In genomic region chrX:8563663-8564450, ce11 we compare ENCODE assay signal across 6 worm cellular contexts.
A peak's percentile ranks its signal among the peaks of the same experiment; 100 is the strongest.
TF ChIP-seq lines count a peak whose summit lies in the region.

No protein-coding gene starts in this region.

TF ChIP-seq in whole organism, L1 larva, 84 proteins besides CTCF, POLR2A, EP300 and RAD21 (continues in another document):
- no peak for TF ChIP-seq zip-4 (GFP tag; optimal IDR thresholded peaks at IDR 0.05; lab: Kevin White, UChicago)
- peak; percentile 47 for TF ChIP-seq nhr-85 (tag; lab: Kevin White, UChicago)
- TF ChIP-seq nhr-20 (tag; optimal IDR thresholded peaks at IDR 0.05; lab: Kevin White, UChicago), result peak; percentile 18
- TF ChIP-seq lin-14 (GFP tag; optimal IDR thresholded peaks at IDR 0.05; lab: Kevin White, UChicago), result peak; percentile 23
- TF ChIP-seq dsc-1 (tag; optimal IDR thresholded peaks at IDR 0.05; lab: Kevin White, UChicago), result peak; percentile 60
- TF ChIP-seq irx-1 (tag; optimal IDR thresholded peaks at IDR 0.05; lab: Kevin White, UChicago), result no peak
- no peak for TF ChIP-seq unc-130 (tag; optimal IDR thresholded peaks at IDR 0.05; lab: Kevin White, UChicago)
- TF ChIP-seq elt-3 (tag; optimal IDR thresholded peaks at IDR 0.05; lab: Kevin White, UChicago), result peak in 1 of 6 experiments; percentile 36
- TF ChIP-seq ceh-90 (tag; optimal IDR thresholded peaks at IDR 0.05; lab: Kevin White, UChicago), result no peak
- TF ChIP-seq ets-5 (GFP tag; IDR thresholded peaks at IDR 0.05; lab: Robert Waterston, UW), result no peak
- no peak for TF ChIP-seq fkh-8 (tag; optimal IDR thresholded peaks at IDR 0.05; lab: Kevin White, UChicago)
- no peak for TF ChIP-seq unc-62 (GFP tag; optimal IDR thresholded peaks at IDR 0.05; lab: Kevin White, UChicago)
- no peak for TF ChIP-seq grh-1 (GFP tag; IDR thresholded peaks at IDR 0.05; lab: Robert Waterston, UW)
- no peak for TF ChIP-seq unc-86 (tag; optimal IDR thresholded peaks at IDR 0.05; lab: Kevin White, UChicago)
- TF ChIP-seq lir-3 (tag; optimal IDR thresholded peaks at IDR 0.05; lab: Kevin White, UChicago; ENCODE audit: poor library complexity), result no peak
- no peak for TF ChIP-seq aly-2 (tag; optimal IDR thresholded peaks at IDR 0.05; lab: Kevin White, UChicago)

TF ChIP-seq in whole organism, L2 larva, 48 proteins besides CTCF, POLR2A, EP300 and RAD21:
- TF ChIP-seq nhr-77 (tag; optimal IDR thresholded peaks at IDR 0.05; lab: Kevin White, UChicago), result no peak
- TF ChIP-seq nhr-129 (tag; optimal IDR thresholded peaks at IDR 0.05; lab: Kevin White, UChicago), result no peak
- peak; percentile 27 for TF ChIP-seq sma-3 (GFP tag; optimal IDR thresholded peaks at IDR 0.05; lab: Kevin White, UChicago)
- peak; percentile 75 for TF ChIP-seq fos-1 (tag; optimal IDR thresholded peaks at IDR 0.05; lab: Kevin White, UChicago)
- no peak for TF ChIP-seq nhr-11 (tag; optimal IDR thresholded peaks at IDR 0.05; lab: Kevin White, UChicago)

TF ChIP-seq in whole organism, L3 larva, 47 proteins besides CTCF, POLR2A, EP300 and RAD21 (continues in another document):
- TF ChIP-seq pha-4 (tag; optimal IDR thresholded peaks at IDR 0.05; lab: Kevin White, UChicago) (no peak), lsy-12 (tag; optimal IDR thresholded peaks at IDR 0.05; lab: Kevin White, UChicago) (no peak), nhr-25 (tag; optimal IDR thresholded peaks at IDR 0.05; lab: Kevin White, UChicago) (no peak), ztf-4 (tag; optimal IDR thresholded peaks at IDR 0.05; lab: Kevin White, UChicago) (no peak), nhr-12 (tag; optimal IDR thresholded peaks at IDR 0.05; lab: Kevin White, UChicago) (no peak), egl-27 (tag; optimal IDR thresholded peaks at IDR 0.05; lab: Kevin White, UChicago) (no peak), fkh-2 (tag; optimal IDR thresholded peaks at IDR 0.05; lab: Kevin White, UChicago) (no peak), ceh-28 (tag; optimal IDR thresholded peaks at IDR 0.05; lab: Kevin White, UChicago) (no peak), nfya-1 (tag; optimal IDR thresholded peaks at IDR 0.05; lab: Kevin White, UChicago; ENCODE audit: insufficient read depth) (no peak), nhr-76 (tag; optimal IDR thresholded peaks at IDR 0.05; lab: Kevin White, UChicago) (no peak), ZK546.5 (tag; optimal IDR thresholded peaks at IDR 0.05; lab: Kevin White, UChicago) (no peak), elt-1 (tag; optimal IDR thresholded peaks at IDR 0.05; lab: Kevin White, UChicago) (peak; percentile 62), elt-2 (tag; optimal IDR thresholded peaks at IDR 0.05; lab: Kevin White, UChicago) (peak; percentile 49), elt-3 (tag; optimal IDR thresholded peaks at IDR 0.05; lab: Kevin White, UChicago) (peak in 1 of 3 experiments; percentile 66), unc-39 (tag; optimal IDR thresholded peaks at IDR 0.05; lab: Kevin White, UChicago) (no peak), nhr-43 (tag; optimal IDR thresholded peaks at IDR 0.05; lab: Kevin White, UChicago; ENCODE audit: poor library complexity, severe bottlenecking) (peak; percentile 4), nhr-77 (tag; optimal IDR thresholded peaks at IDR 0.05; lab: Kevin White, UChicago) (no peak), fos-1 (tag; optimal IDR thresholded peaks at IDR 0.05; lab: Kevin White, UChicago) (no peak), pqm-1 (tag; optimal IDR thresholded peaks at IDR 0.05; lab: Kevin White, UChicago) (peak; percentile 60)

TF ChIP-seq in whole organism, L4 larva, 104 proteins besides CTCF, POLR2A, EP300 and RAD21:
- TF ChIP-seq daf-16 (GFP tag; optimal IDR thresholded peaks at IDR 0.05; lab: Kevin White, UChicago) (no peak), daf-16 (tag; optimal IDR thresholded peaks at IDR 0.05; lab: Kevin White, UChicago) (peak; percentile 38), nhr-102 (tag; optimal IDR thresholded peaks at IDR 0.05; lab: Kevin White, UChicago) (no peak), nhr-28 (tag; optimal IDR thresholded peaks at IDR 0.05; lab: Kevin White, UChicago) (peak; percentile 44), ces-1 (GFP tag; optimal IDR thresholded peaks at IDR 0.05; lab: Kevin White, UChicago) (no peak), hlh-30 (tag; optimal IDR thresholded peaks at IDR 0.05; lab: Kevin White, UChicago; ENCODE audit: insufficient read depth) (peak; percentile 30), unc-62 (GFP tag; optimal IDR thresholded peaks at IDR 0.05 in 1 of 2; lab: Kevin White, UChicago) (peak in 1 of 2 experiments; percentile 94), unc-62 (tag; optimal IDR thresholded peaks at IDR 0.05; lab: Kevin White, UChicago) (no peak), pqm-1 (tag; optimal IDR thresholded peaks at IDR 0.05; lab: Kevin White, UChicago) (peak; percentile 87), dmd-6 (GFP tag; IDR thresholded peaks at IDR 0.05; lab: Robert Waterston, UW) (peak; percentile 49), mes-2 (tag; optimal IDR thresholded peaks at IDR 0.05; lab: Kevin White, UChicago; ENCODE audit: poor library complexity, severe bottlenecking) (no peak), zfp-2 (tag; optimal IDR thresholded peaks at IDR 0.05; lab: Kevin White, UChicago) (no peak), T20F7.1 (GFP tag; optimal IDR thresholded peaks at IDR 0.05; lab: Kevin White, UChicago) (no peak), hlh-11 (tag; optimal IDR thresholded peaks at IDR 0.05; lab: Kevin White, UChicago) (peak; percentile 33), lin-39 (tag; optimal IDR thresholded peaks at IDR 0.05; lab: Kevin White, UChicago) (no peak), aha-1 (tag; lab: Kevin White, UChicago) (peak; percentile 38), nhr-48 (tag; optimal IDR thresholded peaks at IDR 0.05; lab: Kevin White, UChicago) (peak; percentile 11)
TF ChIP-seq in whole organism, L4 larva: peak in this region for 9.

TF ChIP-seq in whole organism, mixed stage, embryonic, 35 proteins besides CTCF, POLR2A, EP300 and RAD21:
- TF ChIP-seq ces-1 (GFP tag; optimal IDR thresholded peaks at IDR 0.05; lab: Kevin White, UChicago) (no peak), ham-2 (GFP tag; optimal IDR thresholded peaks at IDR 0.05; lab: Kevin White, UChicago) (peak; percentile 43)

TF ChIP-seq in whole organism, young adult, 124 proteins besides CTCF, POLR2A, EP300 and RAD21:
- TF ChIP-seq ztf-25 (GFP tag; IDR thresholded peaks at IDR 0.05; lab: Robert Waterston, UW) (no peak), nhr-80 (tag; optimal IDR thresholded peaks at IDR 0.05; lab: Kevin White, UChicago) (peak; percentile 60)
